Fruit fly (Drosophila melanogaster) whole organism, wandering third instar larva: Measurements from ENCODE around the gene eRF1.

Experiments used
- Abd-B ChIP-seq: fragments of >200 bp; optimal IDR thresholded peaks from 2 replicates; lab custom pipeline; 2017; ENCODE audit warnings: missing biosample characterization, missing genetic modification characterization
- CG32264 ChIP-seq: fragments of 200-800 bp; sonication (Bioruptor generic); optimal IDR thresholded peaks from 2 replicates; lab custom pipeline; 2016; ENCODE audit warnings: missing biosample characterization, missing genetic modification characterization
- CG9705 ChIP-seq: fragments of 200-800 bp; sonication (Bioruptor generic); optimal IDR thresholded peaks from 2 replicates; lab custom pipeline; 2018; ENCODE audit warnings: missing biosample characterization, mild to moderate bottlenecking, missing genetic modification characterization
- CrebA ChIP-seq: fragments of 200-800 bp; sonication (Bioruptor generic); optimal IDR thresholded peaks from 2 replicates; lab custom pipeline; 2016; ENCODE audit warnings: missing biosample characterization, mild to moderate bottlenecking, missing genetic modification characterization, borderline replicate concordance
- Dfd ChIP-seq: fragments of >200 bp; optimal IDR thresholded peaks from 2 replicates; lab custom pipeline; 2017; ENCODE audit warnings: missing biosample characterization, missing genetic modification characterization
- Dif ChIP-seq: fragments of 200-275, 200-300 bp; sonication (Bioruptor generic); optimal IDR thresholded peaks from 2 replicates; lab custom pipeline; 2018; ENCODE audit warnings: missing biosample characterization, missing genetic modification characterization; ENCODE audit not compliant: partially characterized antibody
- GATAd ChIP-seq: sonication (Bioruptor generic); optimal IDR thresholded peaks from 2 replicates; lab custom pipeline; 2016; ENCODE audit warnings: missing biosample characterization, missing genetic modification characterization
- HLH106 ChIP-seq: fragments of 200-800 bp; optimal IDR thresholded peaks from 3 replicates; lab custom pipeline; 2019; ENCODE audit warnings: missing biosample characterization, mild to moderate bottlenecking, missing genetic modification characterization, moderate library complexity
- Hnf4 ChIP-seq: fragments of 200-800 bp; sonication (Bioruptor generic); optimal IDR thresholded peaks from 2 replicates; lab custom pipeline; 2016; ENCODE audit warnings: missing biosample characterization, mild to moderate bottlenecking, missing genetic modification characterization
- Hr78 ChIP-seq: fragments of >200 bp; optimal IDR thresholded peaks from 2 replicates; lab custom pipeline; 2017; ENCODE audit warnings: missing biosample characterization, missing genetic modification characterization
- Hr83 ChIP-seq: fragments of 200-300 bp; sonication (Bioruptor generic); optimal IDR thresholded peaks from 2 replicates; lab custom pipeline; 2016; ENCODE audit warnings: missing biosample characterization, mild to moderate bottlenecking, missing genetic modification characterization, moderate library complexity; ENCODE audit not compliant: poor library complexity, severe bottlenecking
- Jra ChIP-seq: sonication (Bioruptor generic); optimal IDR thresholded peaks from 2 replicates; lab custom pipeline; 2016; ENCODE audit warnings: missing biosample characterization, missing genetic modification characterization
- Mio ChIP-seq: sonication (Bioruptor generic); optimal IDR thresholded peaks from 2 replicates; lab custom pipeline; 2016; ENCODE audit warnings: missing biosample characterization, missing genetic modification characterization
- Myc ChIP-seq: fragments of >200 bp; optimal IDR thresholded peaks from 2 replicates; lab custom pipeline; 2017
- N ChIP-seq: fragments of >200 bp; optimal IDR thresholded peaks from 2 replicates; lab custom pipeline; 2018; ENCODE audit warnings: missing biosample characterization, missing external identifiers, missing genetic modification characterization
- OdsH ChIP-seq: fragments of 200-800 bp; sonication (Bioruptor generic); optimal IDR thresholded peaks from 2 replicates; lab custom pipeline; 2016; ENCODE audit warnings: missing biosample characterization, mild to moderate bottlenecking, missing genetic modification characterization
- Rel ChIP-seq, 2 experiments: fragments of 200-800 bp; sonication (Bioruptor generic) in 1 of 2; optimal IDR thresholded peaks; 2 replicates in 1 of 2; 3 replicates in 1 of 2; lab custom pipeline; 2016 to 2019; ENCODE audit warnings: mild to moderate bottlenecking in 2 of 2, missing biosample characterization in 2 of 2, missing genetic modification characterization in 2 of 2, moderate library complexity in 1 of 2
- Sp1 ChIP-seq: fragments of 200-800 bp; sonication (Bioruptor generic); optimal IDR thresholded peaks from 3 replicates; lab custom pipeline; 2019; ENCODE audit warnings: missing biosample characterization, mild to moderate bottlenecking, missing genetic modification characterization, moderate library complexity
- Vsx2 ChIP-seq: fragments of 200-300, 225-300 bp; sonication (Bioruptor generic); optimal IDR thresholded peaks from 2 replicates; lab custom pipeline; 2018; ENCODE audit warnings: missing biosample characterization, missing genetic modification characterization; ENCODE audit not compliant: partially characterized antibody
- br ChIP-seq: fragments of 200-800 bp; sonication (Bioruptor generic); optimal IDR thresholded peaks from 2 replicates; lab custom pipeline; 2016; ENCODE audit warnings: missing biosample characterization, missing genetic modification characterization
- brk ChIP-seq: fragments of 200-800 bp; sonication (Bioruptor generic); optimal IDR thresholded peaks from 2 replicates; lab custom pipeline; 2016; ENCODE audit warnings: missing biosample characterization, mild to moderate bottlenecking, missing genetic modification characterization
- dl ChIP-seq, 2 experiments: fragments of 175-275, 200-275 bp in 1 of 2; fragments of 200-275 bp in 1 of 2; sonication (Bioruptor generic); optimal IDR thresholded peaks; lab custom pipeline; 2018; ENCODE audit warnings: mild to moderate bottlenecking in 2 of 2, missing biosample characterization in 2 of 2, missing genetic modification characterization in 2 of 2, moderate library complexity in 2 of 2; ENCODE audit not compliant: partially characterized antibody in 2 of 2, insufficient read depth in 1 of 2
- dmrt93B ChIP-seq: fragments of 200-800 bp; sonication (Bioruptor generic); optimal IDR thresholded peaks from 2 replicates; lab custom pipeline; 2018; ENCODE audit warnings: missing biosample characterization, mild to moderate bottlenecking, missing genetic modification characterization
- dsf ChIP-seq: sonication (Bioruptor generic); optimal IDR thresholded peaks from 2 replicates; lab custom pipeline; 2016; ENCODE audit warnings: missing biosample characterization, missing genetic modification characterization, borderline replicate concordance
- ey ChIP-seq: fragments of 200-800 bp; sonication (Bioruptor generic); optimal IDR thresholded peaks from 2 replicates; lab custom pipeline; 2016; ENCODE audit warnings: missing biosample characterization, missing genetic modification characterization
- foxo ChIP-seq, 2 experiments: fragments of 200-800 bp; sonication (Bioruptor generic); optimal IDR thresholded peaks; 2 replicates in 1 of 2; 3 replicates in 1 of 2; lab custom pipeline; 2016 to 2017; ENCODE audit warnings: missing biosample characterization in 2 of 2, missing genetic modification characterization in 2 of 2
- fru ChIP-seq: fragments of 200-800 bp; sonication (Bioruptor generic); optimal IDR thresholded peaks from 3 replicates; lab custom pipeline; 2016; ENCODE audit warnings: missing biosample characterization, mild to moderate bottlenecking, missing genetic modification characterization
- h ChIP-seq: fragments of 200-800 bp; sonication (Bioruptor generic); optimal IDR thresholded peaks from 3 replicates; lab custom pipeline; 2016; ENCODE audit warnings: missing biosample characterization, mild to moderate bottlenecking, missing genetic modification characterization
- jim ChIP-seq: fragments of 175-275, 200-325 bp; sonication (Bioruptor generic); optimal IDR thresholded peaks from 2 replicates; lab custom pipeline; 2016; ENCODE audit warnings: missing biosample characterization, mild to moderate bottlenecking, missing genetic modification characterization
- lola ChIP-seq: fragments of >200 bp; optimal IDR thresholded peaks from 2 replicates; lab custom pipeline; 2017; ENCODE audit warnings: missing biosample characterization, missing genetic modification characterization
- pan ChIP-seq: fragments of >200 bp; optimal IDR thresholded peaks from 2 replicates; lab custom pipeline; 2017
- psq ChIP-seq: fragments of 200-800 bp; sonication (Bioruptor generic); optimal IDR thresholded peaks from 3 replicates; lab custom pipeline; 2017; ENCODE audit warnings: missing biosample characterization, mild to moderate bottlenecking, missing genetic modification characterization, moderate library complexity
- rgr ChIP-seq: fragments of 200-800 bp; sonication (Bioruptor generic); optimal IDR thresholded peaks from 3 replicates; lab custom pipeline; 2016; ENCODE audit warnings: missing biosample characterization, mild to moderate bottlenecking, missing genetic modification characterization
- sage ChIP-seq: fragments of 200-800 bp; sonication (Bioruptor generic); optimal IDR thresholded peaks from 2 replicates; lab custom pipeline; 2016; ENCODE audit warnings: missing biosample characterization, mild to moderate bottlenecking, missing genetic modification characterization
- sv ChIP-seq: fragments of 200-800 bp; sonication (Bioruptor generic); optimal IDR thresholded peaks from 3 replicates; lab custom pipeline; 2016; ENCODE audit warnings: missing biosample characterization, missing genetic modification characterization
- tai ChIP-seq: sonication (Bioruptor generic); optimal IDR thresholded peaks from 2 replicates; lab custom pipeline; 2016; ENCODE audit warnings: missing biosample characterization, missing genetic modification characterization
- usp ChIP-seq: fragments of >200 bp; optimal IDR thresholded peaks from 2 replicates; lab custom pipeline; 2017; ENCODE audit warnings: missing biosample characterization, missing genetic modification characterization
- woc ChIP-seq: sonication (Bioruptor generic); optimal IDR thresholded peaks from 2 replicates; lab custom pipeline; 2016; ENCODE audit warnings: missing biosample characterization, mild to moderate bottlenecking, missing genetic modification characterization

The eRF1 gene

DNA sequence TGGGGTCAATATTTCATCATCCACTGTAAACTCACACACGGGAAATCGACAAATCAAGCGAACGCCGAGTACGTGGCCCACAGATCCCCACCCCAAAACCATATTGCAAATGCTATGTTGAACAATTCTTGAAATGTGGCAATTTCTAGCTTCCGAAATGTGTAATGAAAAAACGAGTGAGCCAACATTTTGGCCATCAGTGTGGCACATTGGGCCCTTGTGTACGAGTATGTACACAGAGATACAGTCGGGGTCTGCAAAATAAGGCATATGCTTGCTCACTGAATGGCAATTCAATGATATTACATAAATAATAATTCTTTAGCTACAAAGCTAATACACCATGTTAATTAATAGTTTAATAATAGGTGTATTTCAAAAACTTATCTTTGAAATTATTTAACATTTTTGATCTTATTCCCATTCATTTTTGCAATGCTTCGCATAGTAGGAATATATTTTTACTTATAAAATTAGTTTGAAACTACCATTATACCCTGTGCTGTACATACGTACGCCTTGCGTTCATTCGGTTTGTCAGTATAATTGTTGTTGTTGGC lies 51.5 kb downstream of the eRF1 start:
- TF ChIP-seq Mio (GFP tag; lab: Kevin White, UChicago) (peak; percentile 82), h (GFP tag; lab: Kevin White, UChicago) (peak; percentile 91), foxo (GFP tag; optimal IDR thresholded peaks at IDR 0.05; lab: Kevin White, UChicago) (peak; percentile 55 to 91), lola (GFP tag; lab: Kevin White, UChicago) (no peak), tai (peak; percentile 79), N (GFP tag; lab: Kevin White, UChicago) (no peak), Rel (GFP tag; optimal IDR thresholded peaks at IDR 0.05; lab: Kevin White, UChicago) (peak; percentile 1), Rel (tag; optimal IDR thresholded peaks at IDR 0.05; lab: Kevin White, UChicago) (peak; percentile 71), CG32264 (GFP tag; lab: Kevin White, UChicago) (peak; percentile 49), Sp1 (GFP tag; lab: Kevin White, UChicago) (peak; percentile 93), jim (peak; percentile 18), dl (GFP tag; optimal IDR thresholded peaks at IDR 0.05; lab: Kevin White, UChicago; ENCODE audit: insufficient read depth in 1 of 2, partially characterized antibody in 2 of 2) (no peak), rgr (peak; percentile 90), sv (GFP tag; lab: Kevin White, UChicago) (peak; percentile 87), CG9705 (peak; percentile 85), brk (GFP tag; lab: Kevin White, UChicago) (peak; percentile 83), Dfd (GFP tag; lab: Kevin White, UChicago) (no peak), Dif (GFP tag; lab: Kevin White, UChicago) (no peak), sage (GFP tag; lab: Kevin White, UChicago) (peak; percentile 83), Vsx2 (GFP tag; lab: Kevin White, UChicago) (no peak), GATAd (GFP tag; lab: Kevin White, UChicago) (no peak), woc (GFP tag; lab: Kevin White, UChicago) (peak; percentile 83), Hr83 (GFP tag; lab: Kevin White, UChicago) (peak; percentile 70), Hr78 (no peak), dmrt93B (peak; percentile 78), br (GFP tag; lab: Kevin White, UChicago) (peak; percentile 80), HLH106 (tag; lab: Kevin White, UChicago) (peak; percentile 91), Abd-B (no peak), usp (GFP tag; lab: Kevin White, UChicago) (no peak), Jra (GFP tag; lab: Kevin White, UChicago) (peak; percentile 71), pan (lab: Kevin White, UChicago) (no peak), ey (GFP tag; lab: Kevin White, UChicago) (peak; percentile 89), Hnf4 (GFP tag; lab: Kevin White, UChicago) (peak; percentile 80), OdsH (GFP tag; lab: Kevin White, UChicago) (peak; percentile 91), fru (GFP tag; lab: Kevin White, UChicago) (peak; percentile 90), Myc (lab: Kevin White, UChicago) (no peak), dsf (GFP tag; lab: Kevin White, UChicago) (no peak), psq (peak; percentile 81), CrebA (GFP tag; lab: Kevin White, UChicago) (no peak)

DNA sequence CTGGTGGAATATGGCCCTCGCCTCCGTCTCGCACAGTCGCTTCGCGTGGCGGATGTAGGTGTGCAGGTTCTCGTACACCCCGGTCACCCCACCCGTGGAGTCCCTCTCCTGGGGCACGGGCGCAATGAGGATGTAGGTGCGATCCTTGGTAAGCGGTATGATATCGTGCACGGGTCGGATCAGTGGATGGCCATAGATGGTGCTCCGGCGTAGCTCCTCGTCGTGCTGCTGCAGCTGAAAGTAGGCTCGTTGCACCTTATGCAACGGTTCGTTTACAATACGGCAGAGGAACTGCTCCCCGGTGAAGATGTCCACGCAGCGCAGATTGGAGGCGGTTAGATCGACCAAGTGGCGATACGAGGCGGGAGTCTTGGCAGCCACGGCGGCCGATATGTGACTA lies 52.4 kb downstream of the eRF1 start:
- no peak for TF ChIP-seq rgr
- TF ChIP-seq Dif (GFP tag; lab: Kevin White, UChicago) = no peak
- TF ChIP-seq brk (GFP tag; lab: Kevin White, UChicago) = no peak
- no peak for TF ChIP-seq woc (GFP tag; lab: Kevin White, UChicago)
- no peak for TF ChIP-seq fru (GFP tag; lab: Kevin White, UChicago)
- no peak for TF ChIP-seq OdsH (GFP tag; lab: Kevin White, UChicago)
- no peak for TF ChIP-seq Dfd (GFP tag; lab: Kevin White, UChicago)
